Worm (Caenorhabditis elegans) whole organism, young adult: ENCODE data around the gene Y71H2AM.14.

Experiments
- F33H1.4 ChIP-seq: fragments of 200-800 bp; sonication (Bioruptor generic); IDR thresholded peaks from 2 replicates; pipeline ENCODE4 v1.3.6; 2022; ENCODE audit warnings: missing genetic modification reagents, missing genetic modification characterization, missing compliant biosample characterization
- F37B4.10 ChIP-seq: fragments of 200-800 bp; sonication (Bioruptor generic); IDR thresholded peaks from 2 replicates; pipeline ENCODE4 v1.3.6; 2022; ENCODE audit warnings: missing genetic modification characterization, missing compliant biosample characterization
- F49E8.2 ChIP-seq: sonication (generic microtip); optimal IDR thresholded peaks from 3 replicates; lab custom pipeline; 2017; ENCODE audit warnings: missing genetic modification characterization, mild to moderate bottlenecking, missing compliant biosample characterization, antibody characterized with exemption, moderate library complexity; ENCODE audit not compliant: insufficient read depth
- Y53G8AR.9 ChIP-seq: fragments of 200-800 bp; sonication (Bioruptor generic); conservative IDR thresholded peaks from 2 replicates; pipeline ENCODE4 v1.3.6; 2022; ENCODE audit warnings: missing genetic modification reagents, missing genetic modification characterization, missing compliant biosample characterization
- dpl-1 ChIP-seq: fragments of 150-350 bp; optimal IDR thresholded peaks from 2 replicates; lab custom pipeline; 2014; ENCODE audit warnings: missing biosample characterization, missing genetic modification reagents, missing genetic modification characterization
- egrh-3 ChIP-seq: fragments of 200-800 bp; sonication (Bioruptor generic); IDR thresholded peaks from 2 replicates; pipeline ENCODE4 v1.3.6; 2022; ENCODE audit warnings: missing genetic modification reagents, missing genetic modification characterization, missing compliant biosample characterization
- fkh-3 ChIP-seq: sonication (generic microtip); optimal IDR thresholded peaks from 2 replicates; lab custom pipeline; 2016; ENCODE audit warnings: mild to moderate bottlenecking, missing genetic modification characterization, missing compliant biosample characterization
- let-526 ChIP-seq: fragments of 200-800 bp; sonication (Bioruptor generic); IDR thresholded peaks from 2 replicates; pipeline ENCODE4 v1.3.6; 2022; ENCODE audit warnings: missing genetic modification reagents, missing genetic modification characterization, missing compliant biosample characterization
- mxl-1 ChIP-seq: sonication (generic microtip); optimal IDR thresholded peaks from 2 replicates; lab custom pipeline; 2016; ENCODE audit warnings: missing genetic modification characterization, missing compliant biosample characterization
- sptf-2 ChIP-seq: fragments of 200-800 bp; sonication (Bioruptor generic); optimal IDR thresholded peaks from 2 replicates; lab custom pipeline; 2018; ENCODE audit warnings: mild to moderate bottlenecking, missing genetic modification characterization, missing compliant biosample characterization
- unc-62 ChIP-seq: fragments of 150-350 bp; optimal IDR thresholded peaks from 2 replicates; lab custom pipeline; 2014; ENCODE audit warnings: missing biosample characterization, missing genetic modification reagents, missing genetic modification characterization

DNA sequence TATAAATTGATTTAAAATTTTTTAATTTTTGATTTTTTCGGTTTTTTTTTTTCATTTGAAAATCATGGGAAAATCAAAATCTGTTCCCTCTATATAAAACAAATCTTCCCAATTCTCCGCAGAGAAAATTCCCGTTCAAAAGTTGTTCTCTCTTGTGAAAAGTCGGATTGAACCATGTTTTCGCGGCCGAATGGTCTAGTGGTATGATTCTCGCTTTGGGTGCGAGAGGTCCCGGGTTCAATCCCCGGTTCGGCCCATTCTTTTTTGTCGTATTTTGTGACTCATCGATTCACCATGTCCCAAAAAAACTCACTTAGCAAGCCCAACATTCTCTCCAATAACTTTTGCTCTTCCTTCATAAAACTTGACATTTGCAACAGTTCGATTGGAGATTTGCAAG, 34.9 kb downstream of the Y71H2AM.14 start:
- TF ChIP-seq F37B4.10 (no peak), F33H1.4 (peak; percentile 30; the same call in 1 of the 2 replicates), sptf-2 (GFP tag; lab: Kevin White, UChicago) (no peak), F49E8.2 (no peak), Y53G8AR.9 (GFP tag; lab: Robert Waterston, UW) (no peak), let-526 (GFP tag; lab: Robert Waterston, UW) (no peak), unc-62 (GFP tag; lab: Kevin White, UChicago) (no peak), dpl-1 (GFP tag; lab: Kevin White, UChicago) (no peak), mxl-1 (tag; lab: Kevin White, UChicago) (no peak), fkh-3 (tag; lab: Kevin White, UChicago) (no peak), egrh-3 (GFP tag; lab: Robert Waterston, UW) (no peak)
